Worm (Caenorhabditis elegans): ENCODE data around the gene C14F11.4.

C14F11.4 gene

ce11 chrX:6232998-6233626 is at the start of gene C14F11.4:
TSS of gene C14F11.4 (minus strand) at chrX:6233048.
- TF ChIP-seq aly-1 (tag; optimal IDR thresholded peaks at IDR 0.05) = no peak
- no peak for TF ChIP-seq hnd-1 (tag; optimal IDR thresholded peaks at IDR 0.05)
- no peak for TF ChIP-seq pes-1 (GFP tag; IDR thresholded peaks at IDR 0.05)
- TF ChIP-seq ceh-36 (tag; optimal IDR thresholded peaks at IDR 0.05) = no peak
- no peak for TF ChIP-seq tbx-11 (GFP tag; IDR thresholded peaks at IDR 0.05)
- no peak for TF ChIP-seq F13C5.2 (tag; optimal IDR thresholded peaks at IDR 0.05)
- TF ChIP-seq ceh-13 (GFP tag; optimal IDR thresholded peaks at IDR 0.05) = no peak
- TF ChIP-seq tbx-37 (GFP tag; conservative IDR thresholded peaks at IDR 0.05) = no peak
- no peak for TF ChIP-seq hmbx-1 (tag; optimal IDR thresholded peaks at IDR 0.05)
- TF ChIP-seq ets-7 (tag; optimal IDR thresholded peaks at IDR 0.05) = no peak
- no peak for TF ChIP-seq tra-4 (tag; optimal IDR thresholded peaks at IDR 0.05)
- TF ChIP-seq hmg-4 (GFP tag; optimal IDR thresholded peaks at IDR 0.05) = no peak
- no peak for TF ChIP-seq B0310.2 (tag; optimal IDR thresholded peaks at IDR 0.05)
- TF ChIP-seq sea-1 (GFP tag; conservative IDR thresholded peaks at IDR 0.05) = no peak
- TF ChIP-seq scrt-1 (GFP tag; IDR thresholded peaks at IDR 0.05) = no peak
- no peak for TF ChIP-seq ama-1 (optimal IDR thresholded peaks at IDR 0.05)

- TF ChIP-seq F13C5.2 (tag; optimal IDR thresholded peaks at IDR 0.05) (no peak), flt-1 (GFP tag; IDR thresholded peaks at IDR 0.05) (no peak), tra-4 (tag; optimal IDR thresholded peaks at IDR 0.05) (no peak), ceh-13 (GFP tag; optimal IDR thresholded peaks at IDR 0.05) (no peak), hnd-1 (tag; optimal IDR thresholded peaks at IDR 0.05) (no peak), ama-1 (optimal IDR thresholded peaks at IDR 0.05) (no peak)
Measured at ce11 chrX:6280998-6281397, 48.1 kb upstream of the C14F11.4 start.

ce11 chrX:6279625-6280024 is 46.8 kb upstream of the C14F11.4 start, which contains the start of gene col-166:
TSS of gene col-166 (plus strand) at chrX:6280016.
- TF ChIP-seq tbx-11 (GFP tag; IDR thresholded peaks at IDR 0.05) (no peak), pes-1 (GFP tag; IDR thresholded peaks at IDR 0.05) (no peak), hmg-4 (GFP tag; optimal IDR thresholded peaks at IDR 0.05) (no peak), aly-1 (tag; optimal IDR thresholded peaks at IDR 0.05) (no peak), tbx-37 (GFP tag; conservative IDR thresholded peaks at IDR 0.05) (no peak), hmbx-1 (tag; optimal IDR thresholded peaks at IDR 0.05) (no peak), ceh-36 (tag; optimal IDR thresholded peaks at IDR 0.05) (no peak), ama-1 (optimal IDR thresholded peaks at IDR 0.05) (no peak), ets-7 (tag; optimal IDR thresholded peaks at IDR 0.05) (no peak), scrt-1 (GFP tag; IDR thresholded peaks at IDR 0.05) (no peak), hnd-1 (tag; optimal IDR thresholded peaks at IDR 0.05) (no peak), B0310.2 (tag; optimal IDR thresholded peaks at IDR 0.05) (no peak), flt-1 (GFP tag; IDR thresholded peaks at IDR 0.05) (no peak), ceh-13 (GFP tag; optimal IDR thresholded peaks at IDR 0.05) (no peak), tra-4 (tag; optimal IDR thresholded peaks at IDR 0.05) (no peak)

ce11 chrX:6278296-6278695 is 45.4 kb upstream of the C14F11.4 start:
- TF ChIP-seq hmg-4 (GFP tag; optimal IDR thresholded peaks at IDR 0.05) (no peak), tbx-11 (GFP tag; IDR thresholded peaks at IDR 0.05) (no peak), sea-1 (GFP tag; conservative IDR thresholded peaks at IDR 0.05) (no peak), ets-7 (tag; optimal IDR thresholded peaks at IDR 0.05) (no peak), aly-1 (tag; optimal IDR thresholded peaks at IDR 0.05) (no peak), hmbx-1 (tag; optimal IDR thresholded peaks at IDR 0.05) (no peak), pes-1 (GFP tag; IDR thresholded peaks at IDR 0.05) (no peak), ceh-36 (tag; optimal IDR thresholded peaks at IDR 0.05) (no peak), F13C5.2 (tag; optimal IDR thresholded peaks at IDR 0.05) (no peak), B0310.2 (tag; optimal IDR thresholded peaks at IDR 0.05) (no peak), ama-1 (optimal IDR thresholded peaks at IDR 0.05) (no peak), hnd-1 (tag; optimal IDR thresholded peaks at IDR 0.05) (no peak), flt-1 (GFP tag; IDR thresholded peaks at IDR 0.05) (no peak), tra-4 (tag; optimal IDR thresholded peaks at IDR 0.05) (no peak), ceh-13 (GFP tag; optimal IDR thresholded peaks at IDR 0.05) (no peak), scrt-1 (GFP tag; IDR thresholded peaks at IDR 0.05) (no peak), tbx-37 (GFP tag; conservative IDR thresholded peaks at IDR 0.05) (no peak)

- TF ChIP-seq B0310.2 (tag; optimal IDR thresholded peaks at IDR 0.05) (no peak), pes-1 (GFP tag; IDR thresholded peaks at IDR 0.05) (no peak)
Measured at ce11 chrX:6277252-6277651, 44.4 kb upstream of the C14F11.4 start.

ce11 chrX:6276701-6277100 is 43.9 kb upstream of the C14F11.4 start:
- TF ChIP-seq hmg-4 (GFP tag; optimal IDR thresholded peaks at IDR 0.05) = no peak
- no peak for TF ChIP-seq pes-1 (GFP tag; IDR thresholded peaks at IDR 0.05)
- no peak for TF ChIP-seq ets-7 (tag; optimal IDR thresholded peaks at IDR 0.05)
- TF ChIP-seq hmbx-1 (tag; optimal IDR thresholded peaks at IDR 0.05) = no peak

- TF ChIP-seq tra-4 (tag; optimal IDR thresholded peaks at IDR 0.05) (no peak), ets-7 (tag; optimal IDR thresholded peaks at IDR 0.05) (no peak), B0310.2 (tag; optimal IDR thresholded peaks at IDR 0.05) (no peak), ceh-36 (tag; optimal IDR thresholded peaks at IDR 0.05) (no peak), tbx-37 (GFP tag; conservative IDR thresholded peaks at IDR 0.05) (no peak), pes-1 (GFP tag; IDR thresholded peaks at IDR 0.05) (no peak), hmg-4 (GFP tag; optimal IDR thresholded peaks at IDR 0.05) (no peak), hnd-1 (tag; optimal IDR thresholded peaks at IDR 0.05) (no peak), aly-1 (tag; optimal IDR thresholded peaks at IDR 0.05) (no peak), sea-1 (GFP tag; conservative IDR thresholded peaks at IDR 0.05) (no peak), scrt-1 (GFP tag; IDR thresholded peaks at IDR 0.05) (no peak), flt-1 (GFP tag; IDR thresholded peaks at IDR 0.05) (no peak), hmbx-1 (tag; optimal IDR thresholded peaks at IDR 0.05) (no peak), F13C5.2 (tag; optimal IDR thresholded peaks at IDR 0.05) (no peak), tbx-11 (GFP tag; IDR thresholded peaks at IDR 0.05) (no peak), ama-1 (optimal IDR thresholded peaks at IDR 0.05) (no peak), ceh-13 (GFP tag; optimal IDR thresholded peaks at IDR 0.05) (no peak)
Measured at ce11 chrX:6275343-6275742, 42.5 kb upstream of the C14F11.4 start.

ce11 chrX:6274270-6274669 is 41.4 kb upstream of the C14F11.4 start:
- TF ChIP-seq flt-1 (GFP tag; IDR thresholded peaks at IDR 0.05) = no peak
- TF ChIP-seq sea-1 (GFP tag; conservative IDR thresholded peaks at IDR 0.05) = no peak
- TF ChIP-seq ets-7 (tag; optimal IDR thresholded peaks at IDR 0.05) = no peak
- TF ChIP-seq B0310.2 (tag; optimal IDR thresholded peaks at IDR 0.05) = no peak
- TF ChIP-seq tra-4 (tag; optimal IDR thresholded peaks at IDR 0.05) = no peak
- TF ChIP-seq pes-1 (GFP tag; IDR thresholded peaks at IDR 0.05) = no peak
- no peak for TF ChIP-seq ceh-36 (tag; optimal IDR thresholded peaks at IDR 0.05)
- TF ChIP-seq ama-1 (optimal IDR thresholded peaks at IDR 0.05) = no peak
- no peak for TF ChIP-seq hmbx-1 (tag; optimal IDR thresholded peaks at IDR 0.05)
